Fruit fly (Drosophila melanogaster) whole organism, wandering third instar larva: ENCODE measurements around the gene swm.

Source experiments
- CG9705 ChIP-seq: fragments of 200-800 bp; sonication (Bioruptor generic); optimal IDR thresholded peaks from 2 replicates; lab custom pipeline; 2018; ENCODE audit warnings: missing biosample characterization, mild to moderate bottlenecking, missing genetic modification characterization
- HLH106 ChIP-seq: fragments of 200-800 bp; optimal IDR thresholded peaks from 3 replicates; lab custom pipeline; 2019; ENCODE audit warnings: missing biosample characterization, mild to moderate bottlenecking, missing genetic modification characterization, moderate library complexity
- Hnf4 ChIP-seq: fragments of 200-800 bp; sonication (Bioruptor generic); optimal IDR thresholded peaks from 2 replicates; lab custom pipeline; 2016; ENCODE audit warnings: missing biosample characterization, mild to moderate bottlenecking, missing genetic modification characterization
- Hr83 ChIP-seq: fragments of 200-300 bp; sonication (Bioruptor generic); optimal IDR thresholded peaks from 2 replicates; lab custom pipeline; 2016; ENCODE audit warnings: missing biosample characterization, mild to moderate bottlenecking, missing genetic modification characterization, moderate library complexity; ENCODE audit not compliant: poor library complexity, severe bottlenecking
- Jra ChIP-seq: sonication (Bioruptor generic); optimal IDR thresholded peaks from 2 replicates; lab custom pipeline; 2016; ENCODE audit warnings: missing biosample characterization, missing genetic modification characterization
- Myc ChIP-seq: fragments of >200 bp; optimal IDR thresholded peaks from 2 replicates; lab custom pipeline; 2017
- Rel ChIP-seq, 2 experiments: fragments of 200-800 bp; sonication (Bioruptor generic) in 1 of 2; optimal IDR thresholded peaks; 2 replicates in 1 of 2; 3 replicates in 1 of 2; lab custom pipeline; 2016 to 2019; ENCODE audit warnings: mild to moderate bottlenecking in 2 of 2, missing biosample characterization in 2 of 2, missing genetic modification characterization in 2 of 2, moderate library complexity in 1 of 2
- Sp1 ChIP-seq: fragments of 200-800 bp; sonication (Bioruptor generic); optimal IDR thresholded peaks from 3 replicates; lab custom pipeline; 2019; ENCODE audit warnings: missing biosample characterization, mild to moderate bottlenecking, missing genetic modification characterization, moderate library complexity
- brk ChIP-seq: fragments of 200-800 bp; sonication (Bioruptor generic); optimal IDR thresholded peaks from 2 replicates; lab custom pipeline; 2016; ENCODE audit warnings: missing biosample characterization, mild to moderate bottlenecking, missing genetic modification characterization
- lola ChIP-seq: fragments of >200 bp; optimal IDR thresholded peaks from 2 replicates; lab custom pipeline; 2017; ENCODE audit warnings: missing biosample characterization, missing genetic modification characterization
- pan ChIP-seq: fragments of >200 bp; optimal IDR thresholded peaks from 2 replicates; lab custom pipeline; 2017
- psq ChIP-seq: fragments of 200-800 bp; sonication (Bioruptor generic); optimal IDR thresholded peaks from 3 replicates; lab custom pipeline; 2017; ENCODE audit warnings: missing biosample characterization, mild to moderate bottlenecking, missing genetic modification characterization, moderate library complexity
- tai ChIP-seq: sonication (Bioruptor generic); optimal IDR thresholded peaks from 2 replicates; lab custom pipeline; 2016; ENCODE audit warnings: missing biosample characterization, missing genetic modification characterization
- woc ChIP-seq: sonication (Bioruptor generic); optimal IDR thresholded peaks from 2 replicates; lab custom pipeline; 2016; ENCODE audit warnings: missing biosample characterization, mild to moderate bottlenecking, missing genetic modification characterization

dm6 chr2L:19526316-19526715, 33.3 kb downstream of the swm start, which contains the start of the genes Dpm1 and CG10137:
- TF ChIP-seq pan (lab: Kevin White, UChicago) = no peak
- TF ChIP-seq CG9705 (GFP tag; lab: Kevin White, UChicago) = no peak
- peak; percentile 51 for TF ChIP-seq Myc (lab: Kevin White, UChicago)
- no peak for TF ChIP-seq brk (GFP tag; lab: Kevin White, UChicago)
- TF ChIP-seq HLH106 (tag; lab: Kevin White, UChicago) = no peak
- TF ChIP-seq Sp1 (GFP tag; lab: Kevin White, UChicago) = no peak
- no peak for TF ChIP-seq Hr83
- TF ChIP-seq Jra = no peak
- TF ChIP-seq psq (GFP tag; lab: Kevin White, UChicago) = no peak
- TF ChIP-seq tai (GFP tag; lab: Kevin White, UChicago) = no peak
- no peak for TF ChIP-seq Hnf4
- no peak for TF ChIP-seq lola (GFP tag; lab: Kevin White, UChicago)
- no peak for TF ChIP-seq Rel (GFP tag; optimal IDR thresholded peaks at IDR 0.05; lab: Kevin White, UChicago)
- TF ChIP-seq Rel (tag; optimal IDR thresholded peaks at IDR 0.05; lab: Kevin White, UChicago) = no peak
- TF ChIP-seq woc (GFP tag; lab: Kevin White, UChicago) = no peak
